Fruit fly (Drosophila melanogaster) whole organism, pupa: Measurements from ENCODE around the gene srw.

Experiments used
- CG10348 ChIP-seq: fragments of 200-800 bp; sonication (Bioruptor generic); IDR thresholded peaks from 2 replicates; pipeline ENCODE4 v1.3.6; 2022; ENCODE audit warnings: missing biosample characterization, missing genetic modification characterization
- CG12605 ChIP-seq: fragments of 200-800 bp; sonication (Bioruptor generic); IDR thresholded peaks from 2 replicates; pipeline ENCODE4 v1.3.6; 2022; ENCODE audit warnings: missing biosample characterization, missing genetic modification characterization
- CG13204 ChIP-seq: fragments of 200-800 bp; sonication (Bioruptor generic); optimal IDR thresholded peaks from 2 replicates; lab custom pipeline; 2018; ENCODE audit warnings: missing biosample characterization, mild to moderate bottlenecking, missing genetic modification characterization, moderate library complexity
- CG14655 ChIP-seq: fragments of 200-800 bp; sonication (Bioruptor generic); optimal IDR thresholded peaks from 3 replicates; lab custom pipeline; 2017; ENCODE audit warnings: mild to moderate bottlenecking, missing biosample characterization, missing genetic modification reagents, missing genetic modification characterization
- CG15710 ChIP-seq: fragments of 200-800 bp; sonication (Bioruptor generic); optimal IDR thresholded peaks from 2 replicates; lab custom pipeline; 2018; ENCODE audit warnings: missing biosample characterization, mild to moderate bottlenecking, missing genetic modification characterization, moderate library complexity
- CG17806 ChIP-seq: fragments of 200-800 bp; sonication (Bioruptor generic); optimal IDR thresholded peaks from 2 replicates; lab custom pipeline; 2018; ENCODE audit warnings: missing biosample characterization, mild to moderate bottlenecking, missing genetic modification characterization, moderate library complexity
- CG32121 ChIP-seq: fragments of 200-800 bp; sonication (Bioruptor generic); IDR thresholded peaks from 2 replicates; pipeline ENCODE4 v1.3.6; 2022; ENCODE audit warnings: missing biosample characterization, missing genetic modification characterization
- CG34367 ChIP-seq: fragments of 200-800 bp; sonication (Bioruptor generic); optimal IDR thresholded peaks from 2 replicates; lab custom pipeline; 2018; ENCODE audit warnings: missing biosample characterization, mild to moderate bottlenecking, missing genetic modification characterization
- CG4496 ChIP-seq: fragments of 200-800 bp; sonication (Bioruptor generic); IDR thresholded peaks from 3 replicates; pipeline ENCODE4 v1.3.6; 2022; ENCODE audit warnings: missing biosample characterization, missing genetic modification characterization
- CG8159 ChIP-seq: fragments of 200-800 bp; sonication (Bioruptor generic); optimal IDR thresholded peaks from 3 replicates; lab custom pipeline; 2018; ENCODE audit warnings: missing biosample characterization, mild to moderate bottlenecking, missing genetic modification characterization, moderate library complexity
- CG8301 ChIP-seq: fragments of 200-800 bp; sonication (Bioruptor generic); optimal IDR thresholded peaks from 2 replicates; lab custom pipeline; 2018; ENCODE audit warnings: missing biosample characterization, mild to moderate bottlenecking, missing genetic modification characterization
- CG9948 ChIP-seq: fragments of 200-800 bp; sonication (Bioruptor generic); optimal IDR thresholded peaks from 2 replicates; lab custom pipeline; 2018; ENCODE audit warnings: missing biosample characterization, mild to moderate bottlenecking, missing genetic modification characterization, moderate library complexity
- D1 ChIP-seq: fragments of 200-800 bp; sonication (Bioruptor generic); optimal IDR thresholded peaks from 2 replicates; lab custom pipeline; 2018; ENCODE audit warnings: missing biosample characterization, mild to moderate bottlenecking, missing genetic modification characterization, moderate library complexity
- EcR ChIP-seq: fragments of 200-800 bp; sonication (Bioruptor generic); optimal IDR thresholded peaks from 3 replicates; lab custom pipeline; 2019; ENCODE audit warnings: missing biosample characterization, missing genetic modification characterization, mild to moderate bottlenecking, moderate library complexity, missing genetic modification reagents
- Ets98B ChIP-seq: fragments of 200-800 bp; sonication (Bioruptor generic); IDR thresholded peaks from 2 replicates; pipeline ENCODE4 v1.3.6; 2022; ENCODE audit warnings: missing biosample characterization, missing genetic modification characterization
- Pif1A ChIP-seq: fragments of 200-800 bp; sonication (Bioruptor generic); optimal IDR thresholded peaks from 3 replicates; lab custom pipeline; 2016; ENCODE audit warnings: missing biosample characterization, missing genetic modification characterization
- Pif1B ChIP-seq: fragments of 200-800 bp; sonication (Bioruptor generic); optimal IDR thresholded peaks from 3 replicates; lab custom pipeline; 2016; ENCODE audit warnings: missing biosample characterization, missing genetic modification characterization
- Snoo ChIP-seq: fragments of 200-800 bp; sonication (Bioruptor generic); optimal IDR thresholded peaks from 3 replicates; lab custom pipeline; 2017; ENCODE audit warnings: missing biosample characterization, mild to moderate bottlenecking, missing genetic modification characterization, inconsistent platforms
- fd96Ca ChIP-seq: fragments of 200-800 bp; sonication (Bioruptor generic); IDR thresholded peaks from 3 replicates; pipeline ENCODE4 v1.3.6; 2022; ENCODE audit warnings: missing biosample characterization, missing genetic modification characterization
- gl ChIP-seq: fragments of 200-800 bp; sonication (Bioruptor generic); optimal IDR thresholded peaks from 2 replicates; lab custom pipeline; 2018; ENCODE audit warnings: missing biosample characterization, mild to moderate bottlenecking, missing genetic modification characterization
- rn ChIP-seq: fragments of 200-800 bp; sonication (Bioruptor generic); IDR thresholded peaks from 2 replicates; pipeline ENCODE4 v1.3.6; 2022; ENCODE audit warnings: missing biosample characterization, missing genetic modification characterization

Gene srw

DNA sequence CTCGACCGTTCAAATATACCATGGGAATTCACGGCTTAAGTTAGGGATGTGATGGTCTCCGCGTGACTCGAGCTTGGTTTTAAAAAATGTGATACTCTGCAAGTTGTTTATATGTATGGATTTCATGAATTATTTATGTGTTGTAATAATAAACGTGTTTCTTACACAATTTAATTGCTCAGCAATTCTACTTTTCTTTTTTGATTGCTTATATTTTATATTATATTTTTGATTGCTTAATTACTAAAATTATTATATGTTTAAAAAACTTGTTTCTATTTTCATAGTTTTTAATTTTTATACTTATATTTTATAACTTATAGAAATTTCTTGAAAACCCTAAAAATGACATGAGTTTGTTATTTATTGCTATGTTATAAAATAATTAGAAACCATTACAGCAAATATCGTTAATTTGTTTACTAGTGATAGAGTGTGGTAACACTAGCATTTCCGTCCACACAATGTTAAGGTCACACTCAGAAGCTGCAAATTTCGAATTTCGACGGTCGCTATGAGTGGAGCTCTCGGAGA lies 28.9 kb downstream of the srw start, which contains the start of the genes ago and CG1265:
Gene ago (minus strand): TSS at position 6 of the 534 bp plus-strand sequence.
Gene CG1265 (plus strand): TSS at position 476 of the 534 bp plus-strand sequence.
- peak; percentile 44 for TF ChIP-seq CG15710 (tag; lab: Kevin White, UChicago)
- peak; percentile 39 for TF ChIP-seq CG8159
- peak; percentile 37 for TF ChIP-seq Snoo
- TF ChIP-seq rn, result no peak
- TF ChIP-seq Ets98B, result 0 out of 2 replicates have a peak, but pooled peaks have one; percentile 1
- peak; percentile 20 for TF ChIP-seq CG17806 (tag; lab: Kevin White, UChicago)
- no peak for TF ChIP-seq CG10348 (GFP tag; lab: Robert Waterston, UW)
- TF ChIP-seq CG4496, result peak; percentile 20; the same call in 2 of the 3 replicates
- peak; percentile 6 for TF ChIP-seq CG9948 (tag; lab: Kevin White, UChicago)

- TF ChIP-seq CG17806 (tag; lab: Kevin White, UChicago) (no peak), fd96Ca (GFP tag; lab: Robert Waterston, UW) (0 out of 3 replicates have a peak, but pooled peaks have one; percentile 10), Ets98B (peak; percentile 6; the same call in 1 of the 2 replicates), Pif1A (GFP tag; lab: Kevin White, UChicago) (no peak)
Observed at dm6 chr3L:4253611-4254300, 29.5 kb downstream of the srw start.

- TF ChIP-seq Pif1A (GFP tag; lab: Kevin White, UChicago), result no peak
- peak; percentile 29; the same call in 1 of the 3 replicates for TF ChIP-seq fd96Ca (GFP tag; lab: Robert Waterston, UW)
- peak; percentile 40; the same call in 1 of the 3 replicates for TF ChIP-seq CG4496
- TF ChIP-seq CG8159, result no peak
- TF ChIP-seq CG34367 (tag; lab: Kevin White, UChicago), result peak; percentile 8
- peak; percentile 70 for TF ChIP-seq EcR (GFP tag; lab: Kevin White, UChicago)
- TF ChIP-seq CG17806 (tag; lab: Kevin White, UChicago), result peak; percentile 30
- TF ChIP-seq CG9948 (tag; lab: Kevin White, UChicago), result peak; percentile 27
Observed at dm6 chr3L:4252862-4253610, 30.2 kb downstream of the srw start.

- TF ChIP-seq CG32121 (GFP tag; lab: Robert Waterston, UW) (no peak), CG15710 (tag; lab: Kevin White, UChicago) (no peak), CG12605 (GFP tag; lab: Robert Waterston, UW) (no peak), CG4496 (0 out of 3 replicates have a peak, but pooled peaks have one; percentile 28), CG14655 (GFP tag; lab: Kevin White, UChicago) (no peak), CG8301 (tag; lab: Kevin White, UChicago) (no peak), EcR (GFP tag; lab: Kevin White, UChicago) (peak; percentile 69), Ets98B (no peak), fd96Ca (GFP tag; lab: Robert Waterston, UW) (no peak), gl (tag; lab: Kevin White, UChicago) (peak; percentile 70), D1 (tag; lab: Kevin White, UChicago) (no peak), CG8159 (no peak), CG13204 (GFP tag; lab: Kevin White, UChicago) (no peak), CG10348 (GFP tag; lab: Robert Waterston, UW) (no peak), Pif1B (GFP tag; lab: Kevin White, UChicago) (no peak), CG34367 (tag; lab: Kevin White, UChicago) (no peak), rn (no peak)
Observed at dm6 chr3L:4252121-4252861, 31.0 kb downstream of the srw start.

dm6 chr3L:4242428-4242827 lies 40.9 kb downstream of the srw start, which contains the start of gene pav:
Gene pav (plus strand): TSS chr3L:4242734.
- TF ChIP-seq CG10348 (GFP tag; lab: Robert Waterston, UW) (no peak), Pif1A (GFP tag; lab: Kevin White, UChicago) (no peak), CG12605 (GFP tag; lab: Robert Waterston, UW) (peak; percentile 41), CG32121 (GFP tag; lab: Robert Waterston, UW) (peak; percentile 55; the same call in 1 of the 2 replicates), CG13204 (GFP tag; lab: Kevin White, UChicago) (no peak), CG34367 (tag; lab: Kevin White, UChicago) (no peak), CG9948 (tag; lab: Kevin White, UChicago) (no peak), D1 (tag; lab: Kevin White, UChicago) (no peak), CG8301 (tag; lab: Kevin White, UChicago) (no peak), CG15710 (tag; lab: Kevin White, UChicago) (peak; percentile 41), Ets98B (peak; percentile 37; the same call in 1 of the 2 replicates), CG17806 (tag; lab: Kevin White, UChicago) (peak; percentile 18), CG8159 (no peak), CG4496 (peak; percentile 55; the same call in 1 of the 3 replicates)
